Worm (Caenorhabditis elegans) whole organism, young adult: ENCODE results near the gene snt-3.

ENCODE experiments used
- B0261.1 ChIP-seq: sonication (generic microtip); optimal IDR thresholded peaks from 2 replicates; lab custom pipeline; 2016; ENCODE audit warnings: mild to moderate bottlenecking, missing genetic modification characterization, moderate library complexity, missing compliant biosample characterization
- B0336.3 ChIP-seq: fragments of 200-800 bp; sonication (Bioruptor generic); IDR thresholded peaks from 2 replicates; pipeline ENCODE4 v1.3.6; 2022; ENCODE audit warnings: missing genetic modification characterization, missing compliant biosample characterization
- F37B4.10 ChIP-seq: fragments of 200-800 bp; sonication (Bioruptor generic); IDR thresholded peaks from 2 replicates; pipeline ENCODE4 v1.3.6; 2022; ENCODE audit warnings: missing genetic modification characterization, missing compliant biosample characterization
- F39B2.1 ChIP-seq: fragments of 200-800 bp; sonication (Bioruptor generic); IDR thresholded peaks from 2 replicates; pipeline ENCODE4 v1.3.6; 2022; ENCODE audit warnings: missing genetic modification reagents, missing genetic modification characterization, missing compliant biosample characterization
- F52B5.7 ChIP-seq: sonication (generic microtip); optimal IDR thresholded peaks from 2 replicates; lab custom pipeline; 2016; ENCODE audit warnings: mild to moderate bottlenecking, missing genetic modification characterization, missing compliant biosample characterization
- F57A8.1 ChIP-seq: fragments of 200-800 bp; sonication (Bioruptor generic); optimal IDR thresholded peaks from 2 replicates; lab custom pipeline; 2018; ENCODE audit warnings: mild to moderate bottlenecking, missing genetic modification characterization, moderate library complexity, missing compliant biosample characterization
- F57C9.4 ChIP-seq: sonication (generic microtip); optimal IDR thresholded peaks from 2 replicates; lab custom pipeline; 2017; ENCODE audit warnings: mild to moderate bottlenecking, missing genetic modification characterization, missing compliant biosample characterization
- Y79H2A.3 ChIP-seq: fragments of 200-800 bp; sonication (Bioruptor generic); conservative IDR thresholded peaks from 2 replicates; pipeline ENCODE4 v1.3.6; 2022; ENCODE audit warnings: missing genetic modification reagents, missing genetic modification characterization, missing compliant biosample characterization
- aptf-2 ChIP-seq: fragments of 200-800 bp; sonication (Bioruptor generic); conservative IDR thresholded peaks from 2 replicates; pipeline ENCODE4 v1.3.6; 2022; ENCODE audit warnings: missing genetic modification reagents, missing genetic modification characterization, missing compliant biosample characterization
- aptf-3 ChIP-seq: fragments of 200-800 bp; sonication (Bioruptor generic); IDR thresholded peaks from 2 replicates; pipeline ENCODE4 v1.3.6; 2022; ENCODE audit warnings: missing genetic modification characterization, missing compliant biosample characterization
- athp-1 ChIP-seq: sonication (generic microtip); optimal IDR thresholded peaks from 2 replicates; lab custom pipeline; 2017; ENCODE audit warnings: mild to moderate bottlenecking, missing genetic modification characterization, missing compliant biosample characterization
- bed-1 ChIP-seq: fragments of 200-800 bp; sonication (Bioruptor generic); IDR thresholded peaks from 2 replicates; pipeline ENCODE4 v1.3.6; 2022; ENCODE audit warnings: missing genetic modification reagents, missing genetic modification characterization, missing compliant biosample characterization
- bed-2 ChIP-seq: fragments of 200-800 bp; sonication (Bioruptor generic); IDR thresholded peaks from 2 replicates; pipeline ENCODE4 v1.3.6; 2022; ENCODE audit warnings: missing genetic modification reagents, missing genetic modification characterization, missing compliant biosample characterization
- ccch-3 ChIP-seq: fragments of 200-800 bp; sonication (Bioruptor generic); optimal IDR thresholded peaks from 2 replicates; lab custom pipeline; 2018; ENCODE audit warnings: mild to moderate bottlenecking, missing genetic modification characterization, missing compliant biosample characterization
- cebp-2 ChIP-seq: fragments of 200-800 bp; sonication (Bioruptor generic); IDR thresholded peaks from 2 replicates; pipeline ENCODE4 v1.3.6; 2022; ENCODE audit warnings: missing genetic modification characterization, missing compliant biosample characterization
- ceh-100 ChIP-seq: fragments of 200-800 bp; sonication (Bioruptor generic); IDR thresholded peaks from 2 replicates; pipeline ENCODE4 v1.3.6; 2022; ENCODE audit warnings: missing genetic modification reagents, missing genetic modification characterization, missing compliant biosample characterization
- ceh-58 ChIP-seq: fragments of 200-800 bp; sonication (Bioruptor generic); IDR thresholded peaks from 2 replicates; pipeline ENCODE4 v1.3.6; 2022; ENCODE audit warnings: missing genetic modification characterization, missing compliant biosample characterization
- ceh-79 ChIP-seq: sonication (generic microtip); optimal IDR thresholded peaks from 2 replicates; lab custom pipeline; 2017; ENCODE audit warnings: mild to moderate bottlenecking, missing genetic modification characterization, missing compliant biosample characterization
- ekl-4 ChIP-seq: fragments of 200-800 bp; sonication (Bioruptor generic); IDR thresholded peaks from 2 replicates; pipeline ENCODE4 v1.3.6; 2022; ENCODE audit warnings: missing genetic modification reagents, missing genetic modification characterization, missing compliant biosample characterization
- ets-4 ChIP-seq: fragments of 200-800 bp; sonication (Bioruptor generic); optimal IDR thresholded peaks from 2 replicates; lab custom pipeline; 2018; ENCODE audit warnings: mild to moderate bottlenecking, missing genetic modification characterization, missing compliant biosample characterization
- him-1 ChIP-seq: sonication (generic microtip); optimal IDR thresholded peaks from 2 replicates; lab custom pipeline; 2016; ENCODE audit warnings: missing genotype, missing genetic modification reagents, missing genetic modification characterization, missing compliant biosample characterization
- hlh-12 ChIP-seq: sonication (generic microtip); optimal IDR thresholded peaks from 2 replicates; lab custom pipeline; 2016; ENCODE audit warnings: missing genetic modification characterization, missing compliant biosample characterization
- hmg-20 ChIP-seq: fragments of 200-800 bp; sonication (Bioruptor generic); IDR thresholded peaks from 2 replicates; pipeline ENCODE4 v1.3.6; 2022; ENCODE audit warnings: missing genetic modification reagents, missing genetic modification characterization, missing compliant biosample characterization
- let-526 ChIP-seq: fragments of 200-800 bp; sonication (Bioruptor generic); IDR thresholded peaks from 2 replicates; pipeline ENCODE4 v1.3.6; 2022; ENCODE audit warnings: missing genetic modification reagents, missing genetic modification characterization, missing compliant biosample characterization
- let-607 ChIP-seq, 2 experiments: fragments of 200-800 bp in 1 of 2; sonication (Bioruptor generic) in 1 of 2; sonication (generic microtip) in 1 of 2; optimal IDR thresholded peaks; 2 replicates each; lab custom pipeline; 2016 to 2018; ENCODE audit warnings: mild to moderate bottlenecking in 2 of 2, missing compliant biosample characterization in 2 of 2, missing genetic modification characterization in 2 of 2, moderate library complexity in 2 of 2, missing genotype in 1 of 2
- lin-26 ChIP-seq: fragments of 200-800 bp; sonication (Bioruptor generic); IDR thresholded peaks from 2 replicates; pipeline ENCODE4 v1.3.6; 2022; ENCODE audit warnings: missing genetic modification reagents, missing genetic modification characterization, missing compliant biosample characterization
- lin-35 ChIP-seq, 3 experiments: fragments of 150-350 bp in 2 of 3; sonication (generic microtip) in 1 of 3; optimal IDR thresholded peaks; 2 replicates each; lab custom pipeline; 2014 to 2018; ENCODE audit warnings: missing biosample characterization in 3 of 3, missing genetic modification characterization in 3 of 3, missing genetic modification reagents in 3 of 3
- lin-54 ChIP-seq: fragments of 200-800 bp; sonication (Bioruptor generic); optimal IDR thresholded peaks from 2 replicates; lab custom pipeline; 2018; ENCODE audit warnings: mild to moderate bottlenecking, missing genetic modification characterization, missing compliant biosample characterization
- lsl-1 ChIP-seq: fragments of 200-800 bp; sonication (Bioruptor generic); optimal IDR thresholded peaks from 2 replicates; lab custom pipeline; 2018; ENCODE audit warnings: mild to moderate bottlenecking, missing genetic modification characterization, moderate library complexity, missing compliant biosample characterization
- mel-28 ChIP-seq: sonication (generic microtip); optimal IDR thresholded peaks from 2 replicates; lab custom pipeline; 2016; ENCODE audit warnings: borderline replicate concordance, mild to moderate bottlenecking, missing genetic modification characterization, missing compliant biosample characterization
- nfyb-1 ChIP-seq: fragments of 200-800 bp; sonication (Bioruptor generic); IDR thresholded peaks from 2 replicates; pipeline ENCODE4 v1.3.6; 2022; ENCODE audit warnings: missing genetic modification reagents, missing genetic modification characterization, missing compliant biosample characterization
- nhr-120 ChIP-seq: fragments of 200-800 bp; sonication (Bioruptor generic); IDR thresholded peaks from 2 replicates; pipeline ENCODE4 v1.3.6; 2022; ENCODE audit warnings: missing genetic modification characterization, missing compliant biosample characterization
- pbrm-1 ChIP-seq: fragments of 200-800 bp; sonication (Bioruptor generic); IDR thresholded peaks from 2 replicates; pipeline ENCODE4 v1.3.6; 2022; ENCODE audit warnings: missing genetic modification reagents, missing genetic modification characterization, missing compliant biosample characterization
- pha-4 ChIP-seq: fragments of 150-350 bp; sonication (generic microtip); optimal IDR thresholded peaks from 2 replicates; lab custom pipeline; 2014; ENCODE audit warnings: missing biosample characterization, missing genetic modification reagents, missing genetic modification characterization
- rec-8 ChIP-seq, 2 experiments: sonication (generic microtip); optimal IDR thresholded peaks; 2 replicates each; lab custom pipeline; 2016; ENCODE audit warnings: mild to moderate bottlenecking in 2 of 2, missing genetic modification characterization in 2 of 2, missing genetic modification reagents in 2 of 2, missing genotype in 2 of 2, missing biosample characterization in 1 of 2, missing compliant biosample characterization in 1 of 2, moderate library complexity in 1 of 2
- snpc-3.4 ChIP-seq: sonication (generic microtip); optimal IDR thresholded peaks from 2 replicates; lab custom pipeline; 2017; ENCODE audit warnings: missing genetic modification characterization, mild to moderate bottlenecking, missing compliant biosample characterization, antibody characterized with exemption, moderate library complexity, missing genotype, missing genetic modification reagents
- sptf-2 ChIP-seq: fragments of 200-800 bp; sonication (Bioruptor generic); optimal IDR thresholded peaks from 2 replicates; lab custom pipeline; 2018; ENCODE audit warnings: mild to moderate bottlenecking, missing genetic modification characterization, missing compliant biosample characterization
- tbx-9 ChIP-seq: sonication (generic microtip); optimal IDR thresholded peaks from 2 replicates; lab custom pipeline; 2016; ENCODE audit warnings: borderline replicate concordance, missing genetic modification characterization, inconsistent platforms, missing compliant biosample characterization
- unc-62 ChIP-seq: fragments of 150-350 bp; optimal IDR thresholded peaks from 2 replicates; lab custom pipeline; 2014; ENCODE audit warnings: missing biosample characterization, missing genetic modification reagents, missing genetic modification characterization
- xnd-1 ChIP-seq: sonication (generic microtip); optimal IDR thresholded peaks from 2 replicates; lab custom pipeline; 2016; ENCODE audit warnings: missing genotype, missing genetic modification reagents, missing genetic modification characterization, missing compliant biosample characterization
- zfh-2 ChIP-seq: fragments of 200-800 bp; sonication (Bioruptor generic); conservative IDR thresholded peaks from 2 replicates; pipeline ENCODE4 v1.3.6; 2022; ENCODE audit warnings: missing genetic modification reagents, missing genetic modification characterization, missing compliant biosample characterization
- ztf-25 ChIP-seq: fragments of 200-800 bp; sonication (Bioruptor generic); IDR thresholded peaks from 2 replicates; pipeline ENCODE4 v1.3.6; 2022; ENCODE audit warnings: missing genetic modification reagents, missing genetic modification characterization, missing compliant biosample characterization
- ztf-6 ChIP-seq: fragments of 200-800 bp; sonication (Bioruptor generic); IDR thresholded peaks from 2 replicates; pipeline ENCODE4 v1.3.6; 2022; ENCODE audit warnings: missing genetic modification reagents, missing genetic modification characterization, missing compliant biosample characterization

snt-3 gene

DNA sequence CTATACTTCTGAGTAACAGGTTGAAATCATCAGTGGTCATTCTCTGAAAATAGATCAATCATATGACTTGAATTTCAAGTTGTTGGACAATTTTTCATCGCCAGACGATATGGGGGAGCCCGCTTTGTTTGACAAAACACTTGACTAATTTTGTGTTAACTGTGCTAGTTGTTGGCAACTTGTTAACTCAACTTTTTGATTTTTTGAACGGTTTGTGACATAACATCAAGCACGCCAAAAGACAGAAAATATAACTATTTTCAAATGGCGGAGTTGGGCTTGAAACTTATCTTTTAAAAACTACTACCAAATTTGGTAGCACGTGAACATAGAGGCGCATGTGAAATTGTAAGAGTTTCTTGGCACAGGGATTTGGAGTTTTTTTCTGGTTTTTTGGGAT, 34.9 kb downstream of the snt-3 start:
- TF ChIP-seq ztf-25 (GFP tag; lab: Robert Waterston, UW): no peak
- TF ChIP-seq tbx-9: no peak
- TF ChIP-seq mel-28 (tag; lab: Kevin White, UChicago): no peak
- TF ChIP-seq lin-54 (GFP tag; lab: Kevin White, UChicago): no peak
- no peak for TF ChIP-seq hlh-12 (tag; lab: Kevin White, UChicago)
- TF ChIP-seq F39B2.1: no peak
- TF ChIP-seq Y79H2A.3: no peak
- TF ChIP-seq F57A8.1 (GFP tag; lab: Kevin White, UChicago): no peak
- no peak for TF ChIP-seq xnd-1
- TF ChIP-seq lin-26 (GFP tag; lab: Robert Waterston, UW): no peak
- no peak for TF ChIP-seq unc-62 (GFP tag; lab: Kevin White, UChicago)
- no peak for TF ChIP-seq bed-2
- no peak for TF ChIP-seq rec-8 (tag; optimal IDR thresholded peaks at IDR 0.05; lab: Kevin White, UChicago)
- TF ChIP-seq F52B5.7: no peak
- no peak for TF ChIP-seq let-526 (GFP tag; lab: Robert Waterston, UW)
- no peak for TF ChIP-seq ekl-4 (GFP tag; lab: Robert Waterston, UW)
- no peak for TF ChIP-seq lin-35 (GFP tag; optimal IDR thresholded peaks at IDR 0.05; lab: Kevin White, UChicago)
- TF ChIP-seq lsl-1 (GFP tag; lab: Kevin White, UChicago): no peak

DNA sequence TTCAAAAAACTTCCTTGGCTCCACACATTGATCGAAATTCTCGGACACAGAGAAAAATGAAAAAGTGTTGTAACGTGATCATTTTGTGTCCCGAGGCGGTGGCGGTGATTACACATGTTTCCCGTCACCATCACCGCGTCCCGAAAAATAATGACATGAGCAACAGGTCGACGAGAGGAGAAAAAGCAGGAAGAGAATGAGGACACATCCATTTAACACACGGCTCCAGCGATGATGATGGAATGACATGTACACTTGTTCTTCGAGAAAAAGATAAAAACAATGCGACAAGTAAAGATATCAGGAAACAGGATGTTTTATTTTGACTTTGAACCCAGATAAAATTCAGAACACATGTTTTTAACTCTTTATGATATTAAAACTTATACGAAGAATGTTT, 43.5 kb downstream of the snt-3 start:
- TF ChIP-seq zfh-2 (GFP tag; lab: Robert Waterston, UW): no peak
- no peak for TF ChIP-seq athp-1 (tag; lab: Kevin White, UChicago)
- TF ChIP-seq ztf-6: no peak
- TF ChIP-seq hmg-20: no peak
- TF ChIP-seq mel-28 (tag; lab: Kevin White, UChicago): no peak
- TF ChIP-seq him-1 (tag; lab: Kevin White, UChicago): no peak
- no peak for TF ChIP-seq cebp-2 (GFP tag; lab: Robert Waterston, UW)
- no peak for TF ChIP-seq pbrm-1
- TF ChIP-seq ceh-79 (tag; lab: Kevin White, UChicago): no peak
- no peak for TF ChIP-seq ceh-58
- no peak for TF ChIP-seq ets-4
- no peak for TF ChIP-seq nfyb-1 (GFP tag; lab: Robert Waterston, UW)
- no peak for TF ChIP-seq ceh-100 (GFP tag; lab: Robert Waterston, UW)
- no peak for TF ChIP-seq F37B4.10 (GFP tag; lab: Robert Waterston, UW)
- no peak for TF ChIP-seq ccch-3 (GFP tag; lab: Kevin White, UChicago)

DNA sequence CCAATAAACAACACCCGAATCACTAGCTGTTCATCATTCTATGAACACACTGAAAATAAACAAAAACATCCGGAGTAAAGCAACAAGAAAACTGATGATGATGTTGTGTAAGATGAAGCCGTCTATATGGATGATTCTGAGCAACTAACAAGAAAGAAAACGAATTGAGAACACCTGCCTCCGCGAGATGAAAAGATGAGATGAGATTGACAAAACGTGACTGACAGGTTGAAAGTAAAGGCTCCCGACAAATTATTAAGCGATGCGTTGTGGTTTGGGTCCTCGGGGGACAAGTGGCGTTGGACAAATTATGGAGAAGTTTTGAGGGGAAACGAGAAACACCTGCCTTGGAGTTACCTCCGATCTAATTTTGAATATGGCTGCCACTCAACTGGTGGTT, 44.7 kb downstream of the snt-3 start:
- TF ChIP-seq F52B5.7 (no peak), aptf-2 (no peak), snpc-3.4 (tag; lab: Kevin White, UChicago) (no peak), sptf-2 (GFP tag; lab: Kevin White, UChicago) (no peak), nhr-120 (GFP tag; lab: Robert Waterston, UW) (no peak), let-607 (tag; optimal IDR thresholded peaks at IDR 0.05; lab: Kevin White, UChicago) (no peak), B0336.3 (no peak), pha-4 (no peak), aptf-3 (no peak), bed-1 (GFP tag; lab: Robert Waterston, UW) (no peak), unc-62 (GFP tag; lab: Kevin White, UChicago) (no peak), B0261.1 (tag; lab: Kevin White, UChicago) (no peak), F57C9.4 (tag; lab: Kevin White, UChicago) (no peak)
